Fruit fly (Drosophila melanogaster) whole organism, embryonic: ENCODE measurements around the gene drn.
A peak's percentile ranks its signal among the peaks of the same experiment; 100 is the strongest.

Experiments used
- CG10366 ChIP-seq: fragments of 200-800 bp; sonication (Bioruptor generic); IDR thresholded peaks from 2 replicates; pipeline ENCODE4 v1.3.6; 2022; ENCODE audit warnings: missing biosample characterization, missing genetic modification characterization
- CG11247 ChIP-seq: fragments of 200-800 bp; sonication (Bioruptor generic); IDR thresholded peaks from 2 replicates; pipeline ENCODE4 v1.3.6; 2022; ENCODE audit warnings: missing biosample characterization, missing genetic modification characterization
- CG11504 ChIP-seq: fragments of 200-800 bp; sonication (Bioruptor generic); optimal IDR thresholded peaks from 3 replicates; lab custom pipeline; 2019; ENCODE audit warnings: missing biosample characterization, mild to moderate bottlenecking, missing genetic modification characterization, moderate library complexity
- CG13123 ChIP-seq: fragments of 200-800 bp; sonication (Bioruptor generic); optimal IDR thresholded peaks from 2 replicates; lab custom pipeline; 2016; ENCODE audit warnings: missing biosample characterization, missing genetic modification characterization
- CG1529 ChIP-seq: fragments of 200-800 bp; sonication (Bioruptor generic); optimal IDR thresholded peaks from 3 replicates; lab custom pipeline; 2018; ENCODE audit warnings: missing biosample characterization, missing genetic modification characterization
- CG17802 ChIP-seq: fragments of 200-800 bp; sonication (Bioruptor generic); optimal IDR thresholded peaks from 2 replicates; lab custom pipeline; 2018; ENCODE audit warnings: missing biosample characterization, mild to moderate bottlenecking, missing genetic modification characterization, moderate library complexity
- CG18262 ChIP-seq: fragments of 200-800 bp; optimal IDR thresholded peaks from 3 replicates; lab custom pipeline; 2019; ENCODE audit warnings: missing biosample characterization, mild to moderate bottlenecking, missing genetic modification characterization, moderate library complexity
- CG30020 ChIP-seq: fragments of 200-800 bp; optimal IDR thresholded peaks from 2 replicates; lab custom pipeline; 2019; ENCODE audit warnings: missing biosample characterization, mild to moderate bottlenecking, missing genetic modification characterization, moderate library complexity
- CG31388 ChIP-seq: fragments of 200-800 bp; sonication (Bioruptor generic); optimal IDR thresholded peaks from 2 replicates; lab custom pipeline; 2016; ENCODE audit warnings: missing biosample characterization, missing genetic modification characterization
- CG31441 ChIP-seq: fragments of 200-800 bp; sonication (Bioruptor generic); IDR thresholded peaks from 2 replicates; pipeline ENCODE4 v1.3.6; 2022; ENCODE audit warnings: missing biosample characterization, missing genetic modification characterization
- CG42726 ChIP-seq: fragments of 200-800 bp; sonication (Bioruptor generic); IDR thresholded peaks from 2 replicates; pipeline ENCODE4 v1.3.6; 2022; ENCODE audit warnings: missing biosample characterization, missing genetic modification characterization; ENCODE audit not compliant: partially characterized antibody
- CG4282 ChIP-seq: fragments of 200-800 bp; sonication (Bioruptor generic); optimal IDR thresholded peaks from 2 replicates; lab custom pipeline; 2016; ENCODE audit warnings: missing biosample characterization, missing genetic modification characterization
- CG7357 ChIP-seq: fragments of 200-800 bp; sonication (Bioruptor generic); IDR thresholded peaks from 3 replicates; pipeline ENCODE4 v1.3.6; 2022; ENCODE audit warnings: missing biosample characterization, missing genetic modification characterization
- CG8089 ChIP-seq: fragments of 200-800 bp; sonication (Bioruptor generic); optimal IDR thresholded peaks from 3 replicates; lab custom pipeline; 2016; ENCODE audit warnings: missing biosample characterization, missing genetic modification characterization
- CrebB ChIP-seq: fragments of 200-800 bp; sonication (Bioruptor generic); optimal IDR thresholded peaks from 3 replicates; lab custom pipeline; 2018; ENCODE audit warnings: missing biosample characterization, mild to moderate bottlenecking, missing genetic modification characterization
- Dfd ChIP-seq, 2 experiments: fragments of >200 bp; optimal IDR thresholded peaks; 2 replicates each; lab custom pipeline; 2017; ENCODE audit warnings: missing biosample characterization in 2 of 2, missing genetic modification characterization in 2 of 2
- Dll ChIP-seq: fragments of 200-800 bp; sonication (Bioruptor generic); IDR thresholded peaks from 4 replicates; pipeline ENCODE4 v1.3.6; 2022; ENCODE audit warnings: missing biosample characterization, missing genetic modification characterization; ENCODE audit not compliant: partially characterized antibody
- Gug ChIP-seq: fragments of 200-800 bp; sonication (Bioruptor generic); IDR thresholded peaks from 4 replicates; pipeline ENCODE4 v1.3.6; 2022; ENCODE audit warnings: missing biosample characterization, missing genetic modification characterization
- HmgZ ChIP-seq: fragments of 200-800 bp; sonication (Bioruptor generic); optimal IDR thresholded peaks from 2 replicates; lab custom pipeline; 2018; ENCODE audit warnings: missing biosample characterization, mild to moderate bottlenecking, missing genetic modification characterization
- NC2β ChIP-seq: fragments of 200-800 bp; sonication (Bioruptor generic); optimal IDR thresholded peaks from 2 replicates; lab custom pipeline; 2016; ENCODE audit warnings: missing biosample characterization, missing genetic modification characterization
- Nf-YA ChIP-seq: fragments of 200-800 bp; sonication (Bioruptor generic); IDR thresholded peaks from 2 replicates; pipeline ENCODE4 v1.3.6; 2022; ENCODE audit warnings: missing biosample characterization, missing genetic modification characterization
- Sox100B ChIP-seq: fragments of 200-800 bp; sonication (Bioruptor generic); optimal IDR thresholded peaks from 3 replicates; lab custom pipeline; 2018; ENCODE audit warnings: missing biosample characterization, mild to moderate bottlenecking, missing genetic modification characterization
- Sox102F ChIP-seq: fragments of 200-800 bp; sonication (Bioruptor generic); optimal IDR thresholded peaks from 2 replicates; lab custom pipeline; 2018; ENCODE audit warnings: missing biosample characterization, mild to moderate bottlenecking, missing genetic modification characterization, moderate library complexity
- Sry-δ ChIP-seq: fragments of 200-800 bp; sonication (Bioruptor generic); optimal IDR thresholded peaks from 2 replicates; lab custom pipeline; 2016; ENCODE audit warnings: missing biosample characterization, missing genetic modification characterization
- Tbp ChIP-seq: fragments of >200 bp; optimal IDR thresholded peaks from 2 replicates; lab custom pipeline; 2018; ENCODE audit warnings: missing biosample characterization, missing genetic modification characterization
- Xbp1 ChIP-seq: fragments of 200-800 bp; sonication (Bioruptor generic); optimal IDR thresholded peaks from 3 replicates; lab custom pipeline; 2016; ENCODE audit warnings: missing biosample characterization, mild to moderate bottlenecking, missing genetic modification characterization
- YL-1 ChIP-seq: fragments of 200-800 bp; sonication (Bioruptor generic); optimal IDR thresholded peaks from 3 replicates; lab custom pipeline; 2017; ENCODE audit warnings: missing biosample characterization, mild to moderate bottlenecking, missing genetic modification characterization
- bbx ChIP-seq: fragments of 200-800 bp; sonication (Bioruptor generic); IDR thresholded peaks from 2 replicates; pipeline ENCODE4 v1.3.6; 2022; ENCODE audit warnings: missing biosample characterization, missing genetic modification characterization; ENCODE audit not compliant: partially characterized antibody
- bsh ChIP-seq, 2 experiments: fragments of 200-800 bp; sonication (Bioruptor generic); optimal IDR thresholded peaks; 2 replicates each; lab custom pipeline; 2017 to 2018; ENCODE audit warnings: mild to moderate bottlenecking in 2 of 2, missing biosample characterization in 2 of 2, missing genetic modification characterization in 2 of 2, moderate library complexity in 1 of 2
- caup ChIP-seq: fragments of 200-800 bp; sonication (Bioruptor generic); optimal IDR thresholded peaks from 3 replicates; lab custom pipeline; 2017; ENCODE audit warnings: missing biosample characterization, mild to moderate bottlenecking, missing genetic modification characterization, moderate library complexity; ENCODE audit not compliant: severe bottlenecking
- chif ChIP-seq, 2 experiments: fragments of 200-800 bp; sonication (Bioruptor generic); optimal IDR thresholded peaks; 3 replicates each; lab custom pipeline; 2016; ENCODE audit warnings: missing biosample characterization in 2 of 2, missing genetic modification characterization in 2 of 2
- crc ChIP-seq: fragments of 200-800 bp; sonication (Bioruptor generic); optimal IDR thresholded peaks from 2 replicates; lab custom pipeline; 2016; ENCODE audit warnings: missing biosample characterization, missing genetic modification characterization
- crol ChIP-seq: fragments of 200-800 bp; sonication (Bioruptor generic); IDR thresholded peaks from 2 replicates; pipeline ENCODE4 v1.3.6; 2022; ENCODE audit warnings: missing biosample characterization, missing genetic modification characterization
- dati ChIP-seq: fragments of 200-800 bp; sonication (Bioruptor generic); IDR thresholded peaks from 2 replicates; pipeline ENCODE4 v1.3.6; 2022; ENCODE audit warnings: missing biosample characterization, missing genetic modification characterization
- dimm ChIP-seq: fragments of 200-800 bp; sonication (Bioruptor generic); IDR thresholded peaks from 2 replicates; pipeline ENCODE4 v1.3.6; 2022; ENCODE audit warnings: missing biosample characterization, missing genetic modification characterization
- fru ChIP-seq: fragments of >200 bp; optimal IDR thresholded peaks from 2 replicates; lab custom pipeline; 2017
- ftz-f1 ChIP-seq: fragments of 200-800 bp; sonication (Bioruptor generic); optimal IDR thresholded peaks from 2 replicates; lab custom pipeline; 2016; ENCODE audit warnings: missing biosample characterization, missing genetic modification characterization
- grau ChIP-seq: fragments of 200-800 bp; optimal IDR thresholded peaks from 3 replicates; lab custom pipeline; 2019; ENCODE audit warnings: missing biosample characterization, mild to moderate bottlenecking, missing genetic modification characterization, moderate library complexity
- gt ChIP-seq: fragments of 200-800 bp; sonication (Bioruptor generic); IDR thresholded peaks from 2 replicates; pipeline ENCODE4 v1.3.6; 2022; ENCODE audit warnings: missing biosample characterization, missing genetic modification characterization
- her ChIP-seq: fragments of 200-800 bp; sonication (Bioruptor generic); optimal IDR thresholded peaks from 2 replicates; lab custom pipeline; 2016; ENCODE audit warnings: missing biosample characterization, missing genetic modification characterization
- hkb ChIP-seq, 2 experiments: fragments of 200-800 bp in 1 of 2; fragments of >200 bp in 1 of 2; sonication (Bioruptor generic) in 1 of 2; IDR thresholded peaks in 1 of 2; optimal IDR thresholded peaks in 1 of 2; 2 replicates each; pipeline versions ENCODE4 v1.3.6 to Lab custom; 2017 to 2022; ENCODE audit warnings: missing biosample characterization in 1 of 2, missing genetic modification characterization in 1 of 2
- ind ChIP-seq: fragments of 200-800 bp; sonication (Bioruptor generic); optimal IDR thresholded peaks from 3 replicates; lab custom pipeline; 2016; ENCODE audit warnings: missing biosample characterization, missing genetic modification characterization
- jigr1 ChIP-seq: fragments of 200-800 bp; sonication (Bioruptor generic); IDR thresholded peaks from 3 replicates; pipeline ENCODE4 v1.3.6; 2022; ENCODE audit warnings: missing biosample characterization, missing genetic modification characterization
- phol ChIP-seq: fragments of 200-800 bp; sonication (Bioruptor generic); optimal IDR thresholded peaks from 3 replicates; lab custom pipeline; 2018; ENCODE audit warnings: missing biosample characterization, mild to moderate bottlenecking, missing genetic modification characterization, moderate library complexity
- salm ChIP-seq: fragments of 200-800 bp; sonication (Bioruptor generic); optimal IDR thresholded peaks from 2 replicates; lab custom pipeline; 2018; ENCODE audit warnings: missing biosample characterization, mild to moderate bottlenecking, missing genetic modification characterization
- sima ChIP-seq: fragments of 200-800 bp; sonication (Bioruptor generic); optimal IDR thresholded peaks from 2 replicates; lab custom pipeline; 2016; ENCODE audit warnings: missing biosample characterization, missing genetic modification characterization
- sisA ChIP-seq: fragments of 200-800 bp; sonication (Bioruptor generic); IDR thresholded peaks from 2 replicates; pipeline ENCODE4 v1.3.6; 2022; ENCODE audit warnings: missing biosample characterization, missing genetic modification characterization
- sna ChIP-seq: fragments of 200-800 bp; sonication (Bioruptor generic); IDR thresholded peaks from 2 replicates; pipeline ENCODE4 v1.3.6; 2022; ENCODE audit warnings: missing biosample characterization, missing genetic modification characterization; ENCODE audit not compliant: partially characterized antibody
- sr ChIP-seq: fragments of 200-800 bp; sonication (Bioruptor generic); IDR thresholded peaks from 3 replicates; pipeline ENCODE4 v1.3.6; 2022; ENCODE audit warnings: missing biosample characterization, missing genetic modification characterization
- wor ChIP-seq: fragments of 200-800 bp; sonication (Bioruptor generic); IDR thresholded peaks from 2 replicates; pipeline ENCODE4 v1.3.6; 2022; ENCODE audit warnings: missing biosample characterization, missing genetic modification characterization
- zfh1 ChIP-seq: fragments of 200-800 bp; sonication (Bioruptor generic); IDR thresholded peaks from 3 replicates; pipeline ENCODE4 v1.3.6; 2022; ENCODE audit warnings: missing biosample characterization, missing genetic modification characterization

The drn gene

dm6 chr3R:9393542-9394025, 53.6 kb downstream of the drn start (continued):
- TF ChIP-seq CrebB (tag; lab: Kevin White, UChicago) (peak; percentile 78), sr (GFP tag; lab: Robert Waterston, UW) (no peak; the same call in 2 of the 3 replicates), bbx (GFP tag; lab: Robert Waterston, UW) (0 out of 2 replicates have a peak, but pooled peaks have one; percentile 18), phol (tag; lab: Kevin White, UChicago) (peak; percentile 80), CG8089 (GFP tag; lab: Kevin White, UChicago) (peak; percentile 13), sisA (GFP tag; lab: Robert Waterston, UW) (peak; percentile 58), CG31441 (GFP tag; lab: Robert Waterston, UW) (peak; percentile 72), Dll (GFP tag; lab: Robert Waterston, UW) (no peak), Sox102F (GFP tag; lab: Kevin White, UChicago) (peak; percentile 59), dati (GFP tag; lab: Robert Waterston, UW) (0 out of 2 replicates have a peak, but pooled peaks have one; percentile 46), CG7357 (GFP tag; lab: Robert Waterston, UW) (no peak), ftz-f1 (GFP tag; lab: Kevin White, UChicago) (no peak), CG10366 (GFP tag; lab: Robert Waterston, UW) (peak; percentile 39), Sry-δ (GFP tag; lab: Kevin White, UChicago) (no peak), chif (GFP tag; optimal IDR thresholded peaks at IDR 0.05; lab: Kevin White, UChicago) (peak; percentile 39 to 56), ind (GFP tag; lab: Kevin White, UChicago) (peak; percentile 48), zfh1 (GFP tag; lab: Robert Waterston, UW) (peak; percentile 76), CG1529 (GFP tag; lab: Kevin White, UChicago) (peak; percentile 67), crc (GFP tag; lab: Kevin White, UChicago) (peak; percentile 15), CG31388 (no peak), hkb (optimal IDR thresholded peaks at IDR 0.05; lab: Kevin White, UChicago) (no peak), hkb (GFP tag; IDR thresholded peaks at IDR 0.05; lab: Robert Waterston, UW) (peak; percentile 75), NC2β (peak; percentile 53), CG17802 (tag; lab: Kevin White, UChicago) (peak; percentile 13), CG4282 (GFP tag; lab: Kevin White, UChicago) (no peak), bsh (GFP tag; optimal IDR thresholded peaks at IDR 0.05; lab: Kevin White, UChicago) (peak; percentile 89 to 95), CG13123 (GFP tag; lab: Kevin White, UChicago) (peak; percentile 52), wor (GFP tag; lab: Robert Waterston, UW) (no peak), YL-1 (GFP tag; lab: Kevin White, UChicago) (peak; percentile 54), fru (lab: Kevin White, UChicago) (no peak), caup (peak; percentile 78), Nf-YA (0 out of 2 replicates have a peak, but pooled peaks have one; percentile 12), salm (tag; lab: Kevin White, UChicago) (peak; percentile 58), her (GFP tag; lab: Kevin White, UChicago) (no peak), grau (tag; lab: Kevin White, UChicago) (peak; percentile 74), CG11247 (GFP tag; lab: Robert Waterston, UW) (peak; percentile 32), jigr1 (GFP tag; lab: Robert Waterston, UW) (no peak), sna (GFP tag; lab: Robert Waterston, UW) (no peak), CG30020 (peak; percentile 18), gt (GFP tag; lab: Robert Waterston, UW) (no peak), crol (peak; percentile 61), Tbp (no peak), Xbp1 (GFP tag; lab: Kevin White, UChicago) (peak; percentile 57), Sox100B (GFP tag; lab: Kevin White, UChicago) (peak; percentile 66), CG11504 (tag; lab: Kevin White, UChicago) (peak; percentile 60), dimm (GFP tag; lab: Robert Waterston, UW) (no peak), Dfd (GFP tag; optimal IDR thresholded peaks at IDR 0.05; lab: Kevin White, UChicago) (no peak), HmgZ (tag; lab: Kevin White, UChicago) (peak; percentile 48), sima (GFP tag; lab: Kevin White, UChicago) (no peak), CG42726 (GFP tag; lab: Robert Waterston, UW) (no peak), CG18262 (tag; lab: Kevin White, UChicago) (peak; percentile 87), Gug (GFP tag; lab: Robert Waterston, UW) (peak; percentile 39; the same call in 1 of the 4 replicates)
